Worm (Caenorhabditis elegans) whole organism, young adult: Measurements from ENCODE around the gene ets-6.

ENCODE experiments used
- ekl-4 ChIP-seq: fragments of 200-800 bp; sonication (Bioruptor generic); IDR thresholded peaks from 2 replicates; pipeline ENCODE4 v1.3.6; 2022; ENCODE audit warnings: missing genetic modification reagents, missing genetic modification characterization, missing compliant biosample characterization
- mes-4 ChIP-seq: sonication (generic microtip); optimal IDR thresholded peaks from 2 replicates; lab custom pipeline; 2016; ENCODE audit warnings: missing genotype, missing genetic modification characterization, missing compliant biosample characterization

ce11 chrV:7622011-7622465, 41.7 kb upstream of the ets-6 start, which contains the start of gene C50E3.12:
- TF ChIP-seq ekl-4 (GFP tag; lab: Robert Waterston, UW), result no peak
- TF ChIP-seq mes-4 (tag; lab: Kevin White, UChicago), result no peak
